Worm (Caenorhabditis elegans) whole organism, dauer: ENCODE results near the gene txt-5.

Source experiments
- unc-62 ChIP-seq: sonication (generic microtip); optimal IDR thresholded peaks from 2 replicates; lab custom pipeline; 2017; ENCODE audit warnings: missing biosample characterization, missing genetic modification reagents, missing genetic modification characterization

The txt-5 gene

DNA sequence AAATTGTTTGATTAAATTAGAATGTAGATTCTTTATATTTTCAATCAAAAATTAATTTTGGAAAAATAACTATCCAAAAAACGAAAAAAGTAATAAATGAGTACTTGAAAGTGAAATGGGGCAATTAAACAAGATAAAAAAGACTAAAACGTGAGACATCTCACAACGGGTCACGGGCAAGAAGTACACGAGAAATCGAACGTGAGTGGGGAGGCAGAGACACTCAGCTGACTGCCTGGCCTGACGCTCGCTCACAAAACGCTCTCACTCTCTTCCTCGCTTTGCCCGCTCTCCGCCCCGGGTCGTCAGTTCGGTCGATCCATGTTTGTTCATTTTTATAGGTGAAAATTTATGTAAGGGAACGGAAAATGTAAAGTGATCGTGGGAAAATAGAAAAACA is 11.3 kb upstream of the txt-5 start:
- no peak for TF ChIP-seq unc-62 (GFP tag; lab: Kevin White, UChicago)

DNA sequence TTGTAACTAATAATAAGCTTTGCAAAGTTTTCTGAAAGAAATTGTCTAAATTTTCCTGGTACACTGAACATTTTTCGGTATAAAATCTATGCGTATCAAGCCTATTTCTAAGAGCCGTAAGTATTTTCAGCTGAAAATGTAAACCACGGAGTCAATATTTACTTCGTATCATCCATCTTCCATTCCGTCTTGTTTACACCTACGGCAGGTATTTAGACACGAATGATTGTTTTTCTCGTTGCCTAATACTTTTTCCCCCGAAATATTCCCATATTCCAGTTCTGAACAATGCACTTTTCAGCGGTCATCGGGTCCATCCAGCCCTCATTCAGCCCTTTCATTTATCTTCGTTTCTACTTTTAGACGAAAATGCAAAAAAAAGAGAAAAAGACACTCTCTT is 10.8 kb upstream of the txt-5 start:
- no peak for TF ChIP-seq unc-62 (GFP tag; lab: Kevin White, UChicago)

- TF ChIP-seq unc-62 (GFP tag; lab: Kevin White, UChicago) = no peak
Observed at ce11 chrV:7847170-7847569, 10.2 kb upstream of the txt-5 start, which contains the start of gene memo-1. Gene memo-1, minus strand, starts transcription at chrV:7847171.

DNA sequence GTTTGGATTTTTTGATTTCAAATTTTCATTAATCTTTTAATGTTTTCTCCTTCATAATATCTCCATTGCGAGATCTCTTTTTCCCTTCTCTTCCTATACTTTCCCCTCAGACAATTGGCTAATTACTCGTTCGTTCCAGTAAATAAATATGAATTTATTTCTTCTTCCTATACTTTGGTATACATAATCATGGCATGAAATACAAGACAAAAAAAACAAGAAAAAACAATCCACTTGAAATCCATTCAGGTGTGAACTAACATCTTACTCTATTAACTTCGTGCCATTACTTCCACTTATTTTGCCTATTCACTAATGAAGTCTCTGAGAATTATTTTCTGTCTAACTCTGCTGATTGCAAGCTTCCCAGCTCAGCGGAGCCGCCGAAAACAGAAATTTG is 5.3 kb upstream of the txt-5 start, which contains the start of gene grd-8:
TSS of gene grd-8 (plus strand) at position 301 of the 400 bp plus-strand sequence.
- TF ChIP-seq unc-62 (GFP tag; lab: Kevin White, UChicago) = no peak

- TF ChIP-seq unc-62 (GFP tag; lab: Kevin White, UChicago) = no peak
Observed at ce11 chrV:7839485-7839884, 2.6 kb upstream of the txt-5 start, which contains the start of gene C37C3.12. Gene C37C3.12, minus strand, starts transcription at chrV:7839585.

DNA sequence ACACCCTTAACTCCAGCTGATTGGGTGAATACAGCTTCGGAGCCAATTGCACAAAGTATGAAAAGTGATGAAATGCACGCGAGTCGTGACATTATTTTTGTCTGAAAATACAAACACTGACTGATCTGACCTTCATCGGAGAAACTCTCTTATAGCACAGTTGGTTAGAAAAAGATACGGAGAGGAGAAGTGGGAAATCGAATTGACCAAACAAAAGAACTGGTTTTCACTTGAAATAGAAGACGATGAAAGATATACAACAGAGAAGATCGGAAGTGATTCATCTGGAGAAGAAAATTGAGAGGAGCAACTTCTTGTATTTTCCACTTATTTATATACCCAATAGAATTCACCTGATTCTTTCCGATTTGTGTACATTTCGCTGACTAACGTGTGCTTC is 875 bp upstream of the txt-5 start, which contains the start of gene ttr-33:
TSS of gene ttr-33 (minus strand) at position 101 of the 400 bp plus-strand sequence.
- no peak for TF ChIP-seq unc-62 (GFP tag; lab: Kevin White, UChicago)

DNA sequence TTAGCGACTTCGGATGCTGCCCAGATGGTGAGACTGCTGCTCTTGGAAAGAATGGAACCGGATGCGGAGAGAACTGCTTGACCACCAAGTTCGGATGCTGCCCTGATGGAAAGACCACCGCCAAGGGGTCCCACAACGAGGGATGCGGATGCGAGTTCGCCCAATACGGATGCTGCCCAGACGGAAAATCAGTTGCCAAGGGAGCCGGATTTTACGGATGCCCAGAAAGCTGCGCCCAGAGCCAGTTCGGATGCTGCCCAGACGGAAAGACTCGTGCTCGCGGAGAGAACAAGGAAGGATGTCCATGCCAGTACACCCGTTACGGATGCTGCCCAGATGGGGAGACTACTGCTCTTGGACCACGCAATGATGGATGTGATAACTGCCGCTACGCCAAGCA is 6.0 kb downstream of the txt-5 start:
- TF ChIP-seq unc-62 (GFP tag; lab: Kevin White, UChicago) = no peak

ce11 chrV:7826917-7827316 is 10.0 kb downstream of the txt-5 start, which contains the start of gene mig-6:
Gene mig-6, plus strand, starts transcription at chrV:7827217.
- TF ChIP-seq unc-62 (GFP tag; lab: Kevin White, UChicago) = no peak

- TF ChIP-seq unc-62 (GFP tag; lab: Kevin White, UChicago) = no peak
Observed at ce11 chrV:7826362-7826761, 10.6 kb downstream of the txt-5 start.

ce11 chrV:7825836-7826235 is 11.1 kb downstream of the txt-5 start:
- no peak for TF ChIP-seq unc-62 (GFP tag; lab: Kevin White, UChicago)

DNA sequence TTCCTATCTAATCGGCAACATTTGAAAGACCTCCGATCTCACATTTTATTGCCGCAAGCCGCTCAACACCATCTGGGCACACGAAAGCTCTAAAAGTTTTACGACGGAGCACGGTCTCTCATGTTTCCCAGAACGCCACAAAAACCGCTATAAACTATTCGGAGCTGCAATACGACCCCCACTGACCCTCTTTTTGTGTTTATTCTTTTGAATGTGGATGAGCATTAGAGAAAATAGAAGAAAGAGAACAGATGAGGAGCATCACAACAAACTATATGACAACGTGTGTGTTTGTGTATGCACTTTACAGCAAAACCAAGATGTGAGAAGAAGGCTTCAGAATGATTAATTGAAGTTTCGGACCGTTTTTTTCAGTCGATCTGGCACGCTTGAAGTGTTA is 12.8 kb downstream of the txt-5 start:
- no peak for TF ChIP-seq unc-62 (GFP tag; lab: Kevin White, UChicago)

ce11 chrV:7822655-7823054 is 14.3 kb downstream of the txt-5 start:
- no peak for TF ChIP-seq unc-62 (GFP tag; lab: Kevin White, UChicago)

- TF ChIP-seq unc-62 (GFP tag; lab: Kevin White, UChicago) = no peak
Observed at ce11 chrV:7820270-7820669, 16.7 kb downstream of the txt-5 start, which contains the start of gene lbp-4. Gene lbp-4, plus strand, starts transcription at chrV:7820578.

- no peak for TF ChIP-seq unc-62 (GFP tag; lab: Kevin White, UChicago)
Observed at ce11 chrV:7819585-7819984, 17.3 kb downstream of the txt-5 start.

- TF ChIP-seq unc-62 (GFP tag; lab: Kevin White, UChicago) = no peak
Observed at ce11 chrV:7816486-7816885, 20.4 kb downstream of the txt-5 start.

DNA sequence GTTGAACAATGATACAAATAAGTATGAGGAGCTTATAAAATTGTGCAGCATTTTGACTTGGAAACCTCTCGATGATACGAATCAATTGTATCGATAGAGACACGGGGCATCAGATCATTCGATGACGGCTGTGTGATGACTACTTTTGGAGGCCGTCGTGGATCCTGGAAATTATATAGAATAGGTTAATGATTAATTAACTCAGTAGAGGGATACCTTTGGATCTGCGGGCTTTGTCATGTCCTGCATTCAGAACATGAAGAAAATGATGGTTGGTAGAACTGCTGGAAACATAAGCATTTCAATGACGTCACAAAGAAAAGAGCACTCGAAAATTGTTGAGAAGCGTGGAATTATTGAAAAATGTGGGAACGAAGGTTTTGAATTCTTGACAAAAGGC is 22.3 kb downstream of the txt-5 start, which contains the start of gene ZK742.6:
TSS of gene ZK742.6 (minus strand) at position 342 of the 400 bp plus-strand sequence.
- no peak for TF ChIP-seq unc-62 (GFP tag; lab: Kevin White, UChicago)

DNA sequence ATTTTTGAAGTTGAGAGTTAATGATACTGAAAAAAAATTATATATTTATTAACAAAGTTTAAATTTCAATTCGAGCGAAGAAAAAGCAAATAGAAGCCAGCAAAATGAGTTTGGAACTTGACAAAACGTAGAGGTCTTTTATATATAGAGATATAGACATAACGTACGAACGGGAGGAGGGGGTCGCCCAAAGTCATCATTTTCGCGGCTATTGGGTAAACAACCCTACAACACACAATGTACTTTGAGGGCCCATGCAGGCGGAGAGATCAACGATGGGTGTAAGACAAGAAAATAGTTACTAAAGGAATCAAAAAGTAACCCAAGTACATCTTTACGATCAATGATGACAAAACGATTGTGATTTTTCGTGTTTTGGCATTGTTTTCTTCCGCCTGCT is 25.2 kb downstream of the txt-5 start, which contains the start of gene ZK742.4:
TSS of gene ZK742.4 (minus strand) at position 35 of the 400 bp plus-strand sequence.
- no peak for TF ChIP-seq unc-62 (GFP tag; lab: Kevin White, UChicago)
